In genomic region chrV:12357632-12358031, ce11 we compare ENCODE assay signal across 2 worm cellular contexts.
TF ChIP-seq lines count a peak whose summit lies in the region.

No protein-coding gene starts in this region.

TF ChIP-seq in whole organism, L1 larva, 84 proteins besides CTCF, POLR2A, EP300 and RAD21:
- TF ChIP-seq lin-14 (GFP tag; optimal IDR thresholded peaks at IDR 0.05; lab: Kevin White, UChicago) (no peak), F16B12.6 (tag; optimal IDR thresholded peaks at IDR 0.05; lab: Kevin White, UChicago) (no peak), blmp-1 (tag; optimal IDR thresholded peaks at IDR 0.05; lab: Kevin White, UChicago) (peak; percentile 98)

TF ChIP-seq in whole organism, mixed stage, embryonic, 35 proteins besides CTCF, POLR2A, EP300 and RAD21:
- TF ChIP-seq hlh-1 (tag; optimal IDR thresholded peaks at IDR 0.05; lab: Kevin White, UChicago): no peak
- TF ChIP-seq blmp-1 (tag; optimal IDR thresholded peaks at IDR 0.05; lab: Kevin White, UChicago): peak; percentile 83
- no peak for TF ChIP-seq mab-5 (tag; optimal IDR thresholded peaks at IDR 0.05; lab: Kevin White, UChicago)
TF ChIP-seq in whole organism, mixed stage, embryonic: peak in this region for 1.

Comparison
In these comparisons a context has a peak if more than half of its experiments do, and no peak if none do; other contexts are left out.
1. Of the 14 proteins assayed by ChIP-seq in both whole organism, L1 larva and whole organism, mixed stage, embryonic: peak only in whole organism, L1 larva: none; only in whole organism, mixed stage, embryonic: none; in both: blmp-1; in neither: 13.